Fruit fly (Drosophila melanogaster) whole organism, adult: ENCODE measurements around the gene Sec15.

Experiments used
- CG11617 ChIP-seq: fragments of 200-800 bp; sonication (Bioruptor generic); optimal IDR thresholded peaks from 2 replicates; lab custom pipeline; 2017; ENCODE audit warnings: mild to moderate bottlenecking, missing biosample characterization, missing genetic modification reagents, missing genetic modification characterization
- CG14711 ChIP-seq: fragments of 200-800 bp; sonication (Bioruptor generic); optimal IDR thresholded peaks from 2 replicates; lab custom pipeline; 2018; ENCODE audit warnings: missing biosample characterization, mild to moderate bottlenecking, missing genetic modification characterization, moderate library complexity
- CG1620 ChIP-seq: fragments of 200-800 bp; sonication (Bioruptor generic); optimal IDR thresholded peaks from 2 replicates; lab custom pipeline; 2016; ENCODE audit warnings: missing biosample characterization, missing genetic modification characterization
- CG7045 ChIP-seq: fragments of 200-800 bp; sonication (Bioruptor generic); optimal IDR thresholded peaks from 2 replicates; lab custom pipeline; 2017; ENCODE audit warnings: missing biosample characterization, mild to moderate bottlenecking, missing genetic modification characterization
- Clk ChIP-seq: fragments of 200-800 bp; sonication (Bioruptor generic); optimal IDR thresholded peaks from 2 replicates; lab custom pipeline; 2017; ENCODE audit warnings: missing biosample characterization, missing genetic modification characterization
- Crg-1 ChIP-seq: fragments of 200-800 bp; sonication (Bioruptor generic); optimal IDR thresholded peaks from 2 replicates; lab custom pipeline; 2016; ENCODE audit warnings: missing biosample characterization, missing genetic modification characterization
- Mnt ChIP-seq: fragments of 200-800 bp; sonication (Bioruptor generic); optimal IDR thresholded peaks from 2 replicates; lab custom pipeline; 2016; ENCODE audit warnings: missing biosample characterization, mild to moderate bottlenecking, missing genetic modification characterization
- bab1 ChIP-seq: fragments of 200-800 bp; sonication (Bioruptor generic); optimal IDR thresholded peaks from 3 replicates; lab custom pipeline; 2019; ENCODE audit warnings: missing biosample characterization, mild to moderate bottlenecking, missing genetic modification characterization, moderate library complexity
- cic ChIP-seq: fragments of 200-800 bp; sonication (Bioruptor generic); optimal IDR thresholded peaks from 2 replicates; lab custom pipeline; 2017; ENCODE audit warnings: missing biosample characterization, mild to moderate bottlenecking, missing genetic modification characterization, moderate library complexity
- kay ChIP-seq: fragments of 200-800 bp; sonication (Bioruptor generic); peaks from one replicate; lab custom pipeline; 2016; ENCODE audit warnings: missing biosample characterization, missing genetic modification characterization, borderline replicate concordance
- ovo ChIP-seq: fragments of 200-800 bp; sonication (Bioruptor generic); optimal IDR thresholded peaks from 2 replicates; lab custom pipeline; 2016; ENCODE audit warnings: missing biosample characterization, missing genetic modification characterization
- pad ChIP-seq: fragments of 200-800 bp; sonication (Bioruptor generic); optimal IDR thresholded peaks from 3 replicates; lab custom pipeline; 2017; ENCODE audit warnings: missing biosample characterization, missing genetic modification characterization, mild to moderate bottlenecking, moderate library complexity, missing genetic modification reagents
- tj ChIP-seq: fragments of 200-800 bp; sonication (Bioruptor generic); optimal IDR thresholded peaks from 3 replicates; lab custom pipeline; 2017; ENCODE audit warnings: missing biosample characterization, mild to moderate bottlenecking, missing genetic modification characterization, moderate library complexity
- toe ChIP-seq: fragments of 200-800 bp; sonication (Bioruptor generic); optimal IDR thresholded peaks from 2 replicates; lab custom pipeline; 2016; ENCODE audit warnings: missing biosample characterization, missing genetic modification characterization

- TF ChIP-seq bab1 (GFP tag; lab: Kevin White, UChicago) (no peak), Mnt (GFP tag; lab: Kevin White, UChicago) (peak; percentile 51), toe (no peak), Crg-1 (peak; percentile 44), kay (GFP tag; lab: Kevin White, UChicago) (no peak), ovo (GFP tag; lab: Kevin White, UChicago) (peak; percentile 80), Clk (GFP tag; lab: Kevin White, UChicago) (no peak), cic (no peak), CG1620 (GFP tag; lab: Kevin White, UChicago) (peak; percentile 43), CG14711 (peak; percentile 80), pad (GFP tag; lab: Kevin White, UChicago) (peak; percentile 42), CG7045 (GFP tag; lab: Kevin White, UChicago) (peak; percentile 8), tj (GFP tag; lab: Kevin White, UChicago) (peak; percentile 39), CG11617 (peak; percentile 75)
Measured at dm6 chr3R:21101453-21102214, 6.1 kb downstream of the Sec15 start, which contains the start of the genes CG7044 and Tbc1d22.
